Fruit fly (Drosophila melanogaster) whole organism, embryonic: Measurements from ENCODE around the gene baf.

Experiments used
- ATbp ChIP-seq: fragments of 200-800 bp; sonication (Bioruptor generic); optimal IDR thresholded peaks from 2 replicates; lab custom pipeline; 2017; ENCODE audit warnings: missing biosample characterization, mild to moderate bottlenecking, missing genetic modification characterization, missing genetic modification reagents
- Atf6 ChIP-seq: fragments of 200-800 bp; sonication (Bioruptor generic); IDR thresholded peaks from 2 replicates; pipeline ENCODE4 v1.3.6; 2022; ENCODE audit warnings: missing biosample characterization, missing genetic modification characterization
- BEAF-32 ChIP-seq: fragments of 200-800 bp; sonication (Bioruptor generic); optimal IDR thresholded peaks from 3 replicates; lab custom pipeline; 2017; ENCODE audit warnings: missing biosample characterization, missing genetic modification characterization, mild to moderate bottlenecking, moderate library complexity, missing genetic modification reagents
- Bgb ChIP-seq: fragments of 200-800 bp; sonication (Bioruptor generic); IDR thresholded peaks from 2 replicates; pipeline ENCODE4 v1.3.6; 2022; ENCODE audit warnings: missing biosample characterization, missing genetic modification characterization; ENCODE audit not compliant: partially characterized antibody
- Blimp-1 ChIP-seq: fragments of 200-800 bp; sonication (Bioruptor generic); optimal IDR thresholded peaks from 3 replicates; lab custom pipeline; 2018; ENCODE audit warnings: missing biosample characterization, missing genetic modification characterization, mild to moderate bottlenecking, moderate library complexity, missing genetic modification reagents
- CG12155 ChIP-seq: fragments of 200-800 bp; sonication (Bioruptor generic); optimal IDR thresholded peaks from 3 replicates; lab custom pipeline; 2016; ENCODE audit warnings: missing biosample characterization, missing genetic modification characterization
- CG12219 ChIP-seq: fragments of 200-800 bp; sonication (Bioruptor generic); optimal IDR thresholded peaks from 3 replicates; lab custom pipeline; 2018; ENCODE audit warnings: missing biosample characterization, mild to moderate bottlenecking, missing genetic modification characterization
- CG14441 ChIP-seq: fragments of 200-800 bp; sonication (Bioruptor generic); IDR thresholded peaks from 2 replicates; pipeline ENCODE4 v1.3.6; 2022; ENCODE audit warnings: missing biosample characterization, missing genetic modification characterization
- CG14860 ChIP-seq: fragments of 200-800 bp; sonication (Bioruptor generic); IDR thresholded peaks from 3 replicates; pipeline ENCODE4 v1.3.6; 2022; ENCODE audit warnings: missing biosample characterization, missing genetic modification characterization; ENCODE audit not compliant: partially characterized antibody
- CG17361 ChIP-seq: fragments of 200-800 bp; sonication (Bioruptor generic); IDR thresholded peaks from 3 replicates; pipeline ENCODE4 v1.3.6; 2022; ENCODE audit warnings: missing biosample characterization, missing genetic modification characterization
- CG17829 ChIP-seq: fragments of 200-800 bp; optimal IDR thresholded peaks from 2 replicates; lab custom pipeline; 2019; ENCODE audit warnings: missing biosample characterization, mild to moderate bottlenecking, missing genetic modification characterization, moderate library complexity
- CG2678 ChIP-seq: fragments of 200-800 bp; sonication (Bioruptor generic); optimal IDR thresholded peaks from 3 replicates; lab custom pipeline; 2019; ENCODE audit warnings: missing biosample characterization, mild to moderate bottlenecking, missing genetic modification characterization, moderate library complexity
- CG32532 ChIP-seq: fragments of 200-800 bp; sonication (Bioruptor generic); IDR thresholded peaks from 2 replicates; pipeline ENCODE4 v1.3.6; 2022; ENCODE audit warnings: missing biosample characterization, missing genetic modification characterization
- CG34224 ChIP-seq: fragments of 200-800 bp; sonication (Bioruptor generic); IDR thresholded peaks from 3 replicates; pipeline ENCODE4 v1.3.6; 2022; ENCODE audit warnings: missing biosample characterization, missing genetic modification characterization; ENCODE audit not compliant: partially characterized antibody
- CG7372 ChIP-seq: fragments of 200-800 bp; sonication (Bioruptor generic); IDR thresholded peaks from 2 replicates; pipeline ENCODE4 v1.3.6; 2022; ENCODE audit warnings: missing biosample characterization, missing genetic modification characterization
- Dbx ChIP-seq: fragments of 200-800 bp; sonication (Bioruptor generic); IDR thresholded peaks from 3 replicates; pipeline ENCODE4 v1.3.6; 2022; ENCODE audit warnings: missing biosample characterization, missing genetic modification characterization
- Gsc ChIP-seq: fragments of 200-800 bp; sonication (Bioruptor generic); IDR thresholded peaks from 2 replicates; pipeline ENCODE4 v1.3.6; 2022; ENCODE audit warnings: missing biosample characterization, missing genetic modification characterization
- HLH3B ChIP-seq: fragments of 200-800 bp; sonication (Bioruptor generic); IDR thresholded peaks from 2 replicates; pipeline ENCODE4 v1.3.6; 2022; ENCODE audit warnings: missing biosample characterization, missing genetic modification characterization
- HLH4C ChIP-seq: fragments of 200-800 bp; sonication (Bioruptor generic); IDR thresholded peaks from 3 replicates; pipeline ENCODE4 v1.3.6; 2022; ENCODE audit warnings: missing biosample characterization, missing genetic modification characterization; ENCODE audit not compliant: partially characterized antibody
- HmgZ ChIP-seq: fragments of 200-800 bp; sonication (Bioruptor generic); optimal IDR thresholded peaks from 2 replicates; lab custom pipeline; 2018; ENCODE audit warnings: missing biosample characterization, mild to moderate bottlenecking, missing genetic modification characterization
- Lim3 ChIP-seq: fragments of 200-800 bp; sonication (Bioruptor generic); IDR thresholded peaks from 2 replicates; pipeline ENCODE4 v1.3.6; 2022; ENCODE audit warnings: missing biosample characterization, missing genetic modification characterization
- MBD-R2 ChIP-seq: fragments of 200-800 bp; sonication (Bioruptor generic); IDR thresholded peaks from 2 replicates; pipeline ENCODE4 v1.3.6; 2022; ENCODE audit warnings: missing biosample characterization, missing genetic modification characterization
- Meics ChIP-seq: fragments of 200-800 bp; sonication (Bioruptor generic); optimal IDR thresholded peaks from 2 replicates; lab custom pipeline; 2017; ENCODE audit warnings: missing biosample characterization, mild to moderate bottlenecking, missing genetic modification characterization
- Myb ChIP-seq: fragments of 200-800 bp; sonication (Bioruptor generic); optimal IDR thresholded peaks from 2 replicates; lab custom pipeline; 2016; ENCODE audit warnings: missing biosample characterization, missing genetic modification characterization
- Nf-YB ChIP-seq: fragments of 200-800 bp; sonication (Bioruptor generic); optimal IDR thresholded peaks from 3 replicates; lab custom pipeline; 2019; ENCODE audit warnings: missing biosample characterization, mild to moderate bottlenecking, missing genetic modification characterization, moderate library complexity
- Opbp ChIP-seq: fragments of 200-800 bp; sonication (Bioruptor generic); IDR thresholded peaks from 3 replicates; pipeline ENCODE4 v1.3.6; 2022; ENCODE audit warnings: missing biosample characterization, missing genetic modification characterization; ENCODE audit not compliant: partially characterized antibody
- Sox102F ChIP-seq: fragments of 200-800 bp; sonication (Bioruptor generic); optimal IDR thresholded peaks from 2 replicates; lab custom pipeline; 2018; ENCODE audit warnings: missing biosample characterization, mild to moderate bottlenecking, missing genetic modification characterization, moderate library complexity
- Taf1 ChIP-seq: fragments of 200-800 bp; sonication (Bioruptor generic); IDR thresholded peaks from 2 replicates; pipeline ENCODE4 v1.3.6; 2022; ENCODE audit warnings: missing biosample characterization, missing genetic modification characterization
- Xrp1 ChIP-seq: fragments of 200-800 bp; sonication (Bioruptor generic); IDR thresholded peaks from 2 replicates; pipeline ENCODE4 v1.3.6; 2022; ENCODE audit warnings: missing biosample characterization, missing genetic modification characterization
- abd-A ChIP-seq: fragments of 200-800 bp; sonication (Bioruptor generic); optimal IDR thresholded peaks from 3 replicates; lab custom pipeline; 2019; ENCODE audit warnings: missing biosample characterization, mild to moderate bottlenecking, missing genetic modification characterization, moderate library complexity
- amos ChIP-seq: fragments of 200-800 bp; sonication (Bioruptor generic); IDR thresholded peaks from 2 replicates; pipeline ENCODE4 v1.3.6; 2022; ENCODE audit warnings: missing biosample characterization, missing genetic modification characterization; ENCODE audit not compliant: partially characterized antibody
- ap ChIP-seq: fragments of 200-800 bp; sonication (Bioruptor generic); IDR thresholded peaks from 2 replicates; pipeline ENCODE4 v1.3.6; 2022; ENCODE audit warnings: missing biosample characterization, missing genetic modification characterization
- ase ChIP-seq: fragments of 200-800 bp; sonication (Bioruptor generic); IDR thresholded peaks from 3 replicates; pipeline ENCODE4 v1.3.6; 2022; ENCODE audit warnings: missing biosample characterization, missing genetic modification characterization
- az2 ChIP-seq: fragments of 200-800 bp; sonication (Bioruptor generic); optimal IDR thresholded peaks from 3 replicates; lab custom pipeline; 2016; ENCODE audit warnings: missing biosample characterization, missing genetic modification characterization
- cas ChIP-seq: fragments of 200-800 bp; sonication (Bioruptor generic); IDR thresholded peaks from 2 replicates; pipeline ENCODE4 v1.3.6; 2022; ENCODE audit warnings: missing biosample characterization, missing genetic modification characterization
- disco-r ChIP-seq: fragments of 200-800 bp; sonication (Bioruptor generic); optimal IDR thresholded peaks from 2 replicates; lab custom pipeline; 2016; ENCODE audit warnings: missing biosample characterization, missing genetic modification characterization
- fd96Cb ChIP-seq: fragments of 200-800 bp; sonication (Bioruptor generic); optimal IDR thresholded peaks from 2 replicates; lab custom pipeline; 2018; ENCODE audit warnings: missing biosample characterization, mild to moderate bottlenecking, missing genetic modification characterization, moderate library complexity
- h ChIP-seq: fragments of >200 bp; optimal IDR thresholded peaks from 2 replicates; lab custom pipeline; 2017
- hbn ChIP-seq: fragments of 200-800 bp; sonication (Bioruptor generic); IDR thresholded peaks from 2 replicates; pipeline ENCODE4 v1.3.6; 2022; ENCODE audit warnings: missing biosample characterization, missing genetic modification characterization; ENCODE audit not compliant: partially characterized antibody
- jumu ChIP-seq: fragments of 200-800 bp; sonication (Bioruptor generic); optimal IDR thresholded peaks from 3 replicates; lab custom pipeline; 2016; ENCODE audit warnings: missing biosample characterization, missing genetic modification characterization
- mirr ChIP-seq: fragments of 200-800 bp; sonication (Bioruptor generic); optimal IDR thresholded peaks from 3 replicates; lab custom pipeline; 2018; ENCODE audit warnings: missing biosample characterization, mild to moderate bottlenecking, missing genetic modification characterization
- mld ChIP-seq: fragments of 200-800 bp; sonication (Bioruptor generic); IDR thresholded peaks from 3 replicates; pipeline ENCODE4 v1.3.6; 2022; ENCODE audit warnings: missing biosample characterization, missing genetic modification characterization; ENCODE audit not compliant: partially characterized antibody
- nerfin-2 ChIP-seq: fragments of 200-800 bp; sonication (Bioruptor generic); IDR thresholded peaks from 2 replicates; pipeline ENCODE4 v1.3.6; 2022; ENCODE audit warnings: missing biosample characterization, missing genetic modification characterization; ENCODE audit not compliant: partially characterized antibody
- pum ChIP-seq: fragments of 200-800 bp; sonication (Bioruptor generic); optimal IDR thresholded peaks from 2 replicates; lab custom pipeline; 2016; ENCODE audit warnings: missing biosample characterization, missing genetic modification characterization
- slou ChIP-seq: fragments of 200-800 bp; sonication (Bioruptor generic); optimal IDR thresholded peaks from 3 replicates; lab custom pipeline; 2016; ENCODE audit warnings: missing biosample characterization, missing genetic modification characterization
- sna ChIP-seq: fragments of 200-800 bp; sonication (Bioruptor generic); IDR thresholded peaks from 2 replicates; pipeline ENCODE4 v1.3.6; 2022; ENCODE audit warnings: missing biosample characterization, missing genetic modification characterization; ENCODE audit not compliant: partially characterized antibody
- toy ChIP-seq: fragments of 200-800 bp; sonication (Bioruptor generic); IDR thresholded peaks from 2 replicates; pipeline ENCODE4 v1.3.6; 2022; ENCODE audit warnings: missing biosample characterization, missing genetic modification characterization
- yki ChIP-seq: fragments of >200 bp; optimal IDR thresholded peaks from 3 replicates; lab custom pipeline; 2018

Gene baf

DNA sequence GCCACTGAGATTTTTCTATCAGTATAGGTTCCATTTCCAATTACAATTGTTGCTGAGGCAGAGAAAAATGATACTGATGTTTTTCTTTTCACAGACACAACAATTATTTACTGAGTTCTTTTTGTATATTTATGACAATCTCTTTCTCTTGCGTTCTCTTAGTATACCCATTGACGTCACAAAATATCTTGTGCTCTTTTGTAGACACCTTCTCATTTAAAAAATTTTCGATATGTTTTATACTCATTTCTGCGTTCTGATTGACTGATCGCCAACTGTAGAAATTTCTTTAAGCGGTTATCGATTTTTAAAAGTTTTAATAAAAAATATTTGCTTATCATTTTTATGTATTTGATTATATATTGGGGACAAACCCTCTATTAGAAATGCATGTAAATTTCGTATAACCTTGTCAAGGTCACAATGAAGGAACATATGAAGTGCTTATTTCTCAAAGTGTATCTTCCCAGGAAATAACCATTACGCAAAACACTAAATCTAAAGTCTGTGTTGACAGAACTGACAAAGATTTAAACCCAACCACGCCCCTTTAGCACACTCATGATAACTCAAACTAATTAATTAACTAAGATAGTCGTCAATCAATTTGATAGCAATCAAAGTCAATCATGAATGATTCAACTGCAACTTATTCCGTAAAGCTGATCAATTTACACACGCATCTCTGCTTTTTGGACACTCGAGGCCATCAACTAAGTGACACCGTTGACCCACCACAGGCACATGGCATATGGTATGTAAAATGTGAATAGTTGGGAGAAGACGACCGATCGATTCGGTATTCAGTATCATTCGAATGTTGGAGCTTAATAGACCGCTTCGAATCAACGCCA lies 18.4 kb upstream of the baf start, which contains the start of the genes Glyat and Tg (continued):
- TF ChIP-seq CG7372 (GFP tag; lab: Robert Waterston, UW), result peak; percentile 27; the same call in 1 of the 2 replicates
- TF ChIP-seq mirr (GFP tag; lab: Kevin White, UChicago), result no peak
- no peak for TF ChIP-seq fd96Cb (tag; lab: Kevin White, UChicago)
- TF ChIP-seq Sox102F, result no peak
- 0 out of 2 replicates have a peak, but pooled peaks have one; percentile 6 for TF ChIP-seq MBD-R2 (GFP tag; lab: Robert Waterston, UW)
- 0 out of 2 replicates have a peak, but pooled peaks have one; percentile 22 for TF ChIP-seq Xrp1 (GFP tag; lab: Robert Waterston, UW)
- TF ChIP-seq ase, result no peak
- peak; percentile 66 for TF ChIP-seq HLH4C (GFP tag; lab: Robert Waterston, UW)
- TF ChIP-seq Atf6 (GFP tag; lab: Robert Waterston, UW), result peak; percentile 62
- no peak for TF ChIP-seq az2 (GFP tag; lab: Kevin White, UChicago)
- no peak for TF ChIP-seq jumu (GFP tag; lab: Kevin White, UChicago)
- TF ChIP-seq disco-r (GFP tag; lab: Kevin White, UChicago), result no peak
- TF ChIP-seq cas (GFP tag; lab: Robert Waterston, UW), result no peak; the same call in 1 of the 2 replicates
- no peak for TF ChIP-seq Nf-YB (GFP tag; lab: Kevin White, UChicago)
- TF ChIP-seq Gsc (GFP tag; lab: Robert Waterston, UW), result no peak
- peak; percentile 19; the same call in 1 of the 2 replicates for TF ChIP-seq CG14441 (GFP tag; lab: Robert Waterston, UW)
- TF ChIP-seq CG14860 (GFP tag; lab: Robert Waterston, UW), result 0 out of 3 replicates have a peak, but pooled peaks have one; percentile 27
- no peak for TF ChIP-seq Taf1 (GFP tag; lab: Robert Waterston, UW)
- no peak for TF ChIP-seq mld
- TF ChIP-seq Dbx (GFP tag; lab: Robert Waterston, UW), result peak; percentile 45; the same call in 2 of the 3 replicates
- TF ChIP-seq CG12219 (GFP tag; lab: Kevin White, UChicago), result no peak
- 0 out of 3 replicates have a peak, but pooled peaks have one; percentile 25 for TF ChIP-seq Opbp (GFP tag; lab: Robert Waterston, UW)
- peak; percentile 64; the same call in 1 of the 2 replicates for TF ChIP-seq CG32532 (GFP tag; lab: Robert Waterston, UW)
- TF ChIP-seq hbn, result peak; percentile 56
- peak; percentile 66; the same call in 2 of the 3 replicates for TF ChIP-seq CG34224 (GFP tag; lab: Robert Waterston, UW)
- peak; percentile 1 for TF ChIP-seq Blimp-1 (GFP tag; lab: Kevin White, UChicago)
- TF ChIP-seq yki, result no peak
- TF ChIP-seq HLH3B (GFP tag; lab: Robert Waterston, UW), result no peak
- TF ChIP-seq HmgZ (tag; lab: Kevin White, UChicago), result peak; percentile 21
- 0 out of 2 replicates have a peak, but pooled peaks have one; percentile 20 for TF ChIP-seq sna (GFP tag; lab: Robert Waterston, UW)
- no peak for TF ChIP-seq toy (GFP tag; lab: Robert Waterston, UW)
- peak; percentile 15 for TF ChIP-seq BEAF-32 (GFP tag; lab: Kevin White, UChicago)
- peak; percentile 19 for TF ChIP-seq CG17829
- TF ChIP-seq slou (GFP tag; lab: Kevin White, UChicago), result no peak
- no peak for TF ChIP-seq CG12155 (GFP tag; lab: Kevin White, UChicago)
- no peak for TF ChIP-seq ATbp (GFP tag; lab: Kevin White, UChicago)
- TF ChIP-seq CG17361 (GFP tag; lab: Robert Waterston, UW), result 0 out of 3 replicates have a peak, but pooled peaks have one; percentile 30
- TF ChIP-seq Meics (GFP tag; lab: Kevin White, UChicago), result peak; percentile 20
- no peak; the same call in 1 of the 2 replicates for TF ChIP-seq amos (GFP tag; lab: Robert Waterston, UW)
- TF ChIP-seq h (lab: Kevin White, UChicago), result no peak
- TF ChIP-seq Bgb, result peak; percentile 33; the same call in 1 of the 2 replicates
- peak; percentile 49; the same call in 1 of the 2 replicates for TF ChIP-seq nerfin-2 (GFP tag; lab: Robert Waterston, UW)
- TF ChIP-seq Lim3, result no peak
- TF ChIP-seq pum (GFP tag; lab: Kevin White, UChicago), result no peak
- TF ChIP-seq ap (GFP tag; lab: Robert Waterston, UW), result no peak
- TF ChIP-seq Myb, result peak; percentile 70
- TF ChIP-seq abd-A, result no peak
- TF ChIP-seq CG2678 (tag; lab: Kevin White, UChicago), result peak; percentile 48
